Fruit fly (Drosophila melanogaster) whole organism, embryonic: ENCODE measurements around the gene Nost.
A peak's percentile ranks its signal among the peaks of the same experiment; 100 is the strongest.

ENCODE experiments used
- ATbp ChIP-seq: fragments of 200-800 bp; sonication (Bioruptor generic); optimal IDR thresholded peaks from 2 replicates; lab custom pipeline; 2017; ENCODE audit warnings: missing biosample characterization, mild to moderate bottlenecking, missing genetic modification characterization, missing genetic modification reagents
- BtbVII ChIP-seq: fragments of 200-800 bp; sonication (Bioruptor generic); optimal IDR thresholded peaks from 3 replicates; lab custom pipeline; 2017; ENCODE audit warnings: missing biosample characterization, mild to moderate bottlenecking, missing genetic modification characterization
- Bteb2 ChIP-seq: fragments of 200-800 bp; sonication (Bioruptor generic); optimal IDR thresholded peaks from 2 replicates; lab custom pipeline; 2016; ENCODE audit warnings: missing biosample characterization, missing genetic modification characterization
- CG10147 ChIP-seq: fragments of 200-800 bp; sonication (Bioruptor generic); optimal IDR thresholded peaks from 2 replicates; lab custom pipeline; 2019; ENCODE audit warnings: missing biosample characterization, mild to moderate bottlenecking, missing genetic modification characterization, moderate library complexity
- CG1024 ChIP-seq: fragments of 200-800 bp; sonication (Bioruptor generic); IDR thresholded peaks from 2 replicates; pipeline ENCODE4 v1.3.6; 2022; ENCODE audit warnings: missing biosample characterization, missing genetic modification characterization
- CG10267 ChIP-seq: fragments of 200-800 bp; sonication (Bioruptor generic); optimal IDR thresholded peaks from 2 replicates; lab custom pipeline; 2018; ENCODE audit warnings: missing biosample characterization, mild to moderate bottlenecking, missing genetic modification characterization, moderate library complexity
- CG11504 ChIP-seq: fragments of 200-800 bp; sonication (Bioruptor generic); optimal IDR thresholded peaks from 3 replicates; lab custom pipeline; 2019; ENCODE audit warnings: missing biosample characterization, mild to moderate bottlenecking, missing genetic modification characterization, moderate library complexity
- CG12391 ChIP-seq: fragments of 200-800 bp; sonication (Bioruptor generic); optimal IDR thresholded peaks from 3 replicates; lab custom pipeline; 2018; ENCODE audit warnings: missing biosample characterization, mild to moderate bottlenecking, missing genetic modification characterization, moderate library complexity
- CG13775 ChIP-seq: fragments of 200-800 bp; sonication (Bioruptor generic); optimal IDR thresholded peaks from 3 replicates; lab custom pipeline; 2017; ENCODE audit warnings: missing biosample characterization, mild to moderate bottlenecking, missing genetic modification characterization
- CG14014 ChIP-seq: fragments of 200-800 bp; sonication (Bioruptor generic); IDR thresholded peaks from 2 replicates; pipeline ENCODE4 v1.3.6; 2022; ENCODE audit warnings: missing biosample characterization, missing genetic modification characterization
- CG15269 ChIP-seq: fragments of 200-800 bp; sonication (Bioruptor generic); optimal IDR thresholded peaks from 2 replicates; lab custom pipeline; 2018; ENCODE audit warnings: missing biosample characterization, mild to moderate bottlenecking, missing genetic modification characterization, moderate library complexity
- CG16779 ChIP-seq: fragments of 200-800 bp; sonication (Bioruptor generic); IDR thresholded peaks from 2 replicates; pipeline ENCODE4 v1.3.6; 2022; ENCODE audit warnings: missing biosample characterization, missing genetic modification characterization
- CG17361 ChIP-seq: fragments of 200-800 bp; sonication (Bioruptor generic); IDR thresholded peaks from 3 replicates; pipeline ENCODE4 v1.3.6; 2022; ENCODE audit warnings: missing biosample characterization, missing genetic modification characterization
- CG18619 ChIP-seq: fragments of 200-800 bp; sonication (Bioruptor generic); optimal IDR thresholded peaks from 3 replicates; lab custom pipeline; 2017; ENCODE audit warnings: missing biosample characterization, mild to moderate bottlenecking, missing genetic modification characterization
- CG2116 ChIP-seq: fragments of 200-800 bp; sonication (Bioruptor generic); optimal IDR thresholded peaks from 3 replicates; lab custom pipeline; 2018; ENCODE audit warnings: missing biosample characterization, mild to moderate bottlenecking, missing genetic modification characterization
- CG2120 ChIP-seq: fragments of 200-800 bp; sonication (Bioruptor generic); optimal IDR thresholded peaks from 3 replicates; lab custom pipeline; 2016; ENCODE audit warnings: missing biosample characterization, missing genetic modification characterization
- CG2712 ChIP-seq: fragments of 200-800 bp; optimal IDR thresholded peaks from 3 replicates; lab custom pipeline; 2019; ENCODE audit warnings: missing biosample characterization, mild to moderate bottlenecking, missing genetic modification characterization, moderate library complexity
- CG31441 ChIP-seq: fragments of 200-800 bp; sonication (Bioruptor generic); IDR thresholded peaks from 2 replicates; pipeline ENCODE4 v1.3.6; 2022; ENCODE audit warnings: missing biosample characterization, missing genetic modification characterization
- CG32532 ChIP-seq: fragments of 200-800 bp; sonication (Bioruptor generic); IDR thresholded peaks from 2 replicates; pipeline ENCODE4 v1.3.6; 2022; ENCODE audit warnings: missing biosample characterization, missing genetic modification characterization
- CG3281 ChIP-seq: fragments of 200-800 bp; sonication (Bioruptor generic); optimal IDR thresholded peaks from 3 replicates; lab custom pipeline; 2017; ENCODE audit warnings: missing biosample characterization, mild to moderate bottlenecking, missing genetic modification characterization
- CG4424 ChIP-seq: fragments of 200-800 bp; sonication (Bioruptor generic); optimal IDR thresholded peaks from 3 replicates; lab custom pipeline; 2016; ENCODE audit warnings: missing biosample characterization, missing genetic modification characterization
- CG4730 ChIP-seq: fragments of 200-800 bp; sonication (Bioruptor generic); IDR thresholded peaks from 2 replicates; pipeline ENCODE4 v1.3.6; 2022; ENCODE audit warnings: missing biosample characterization, missing genetic modification characterization
- CG7357 ChIP-seq: fragments of 200-800 bp; sonication (Bioruptor generic); IDR thresholded peaks from 3 replicates; pipeline ENCODE4 v1.3.6; 2022; ENCODE audit warnings: missing biosample characterization, missing genetic modification characterization
- CG7839 ChIP-seq: fragments of 200-800 bp; sonication (Bioruptor generic); optimal IDR thresholded peaks from 3 replicates; lab custom pipeline; 2018; ENCODE audit warnings: missing biosample characterization, mild to moderate bottlenecking, missing genetic modification characterization, moderate library complexity
- CG9727 ChIP-seq: fragments of 200-800 bp; sonication (Bioruptor generic); optimal IDR thresholded peaks from 3 replicates; lab custom pipeline; 2017; ENCODE audit warnings: missing biosample characterization, mild to moderate bottlenecking, missing genetic modification characterization
- CoRest ChIP-seq: fragments of 200-800 bp; sonication (Bioruptor generic); optimal IDR thresholded peaks from 3 replicates; lab custom pipeline; 2018; ENCODE audit warnings: missing biosample characterization, mild to moderate bottlenecking, missing genetic modification characterization, moderate library complexity
- Dbx ChIP-seq: fragments of 200-800 bp; sonication (Bioruptor generic); IDR thresholded peaks from 3 replicates; pipeline ENCODE4 v1.3.6; 2022; ENCODE audit warnings: missing biosample characterization, missing genetic modification characterization
- Dref ChIP-seq: fragments of 200-800 bp; sonication (Bioruptor generic); IDR thresholded peaks from 2 replicates; pipeline ENCODE4 v1.3.6; 2022; ENCODE audit warnings: missing biosample characterization, missing genetic modification characterization
- Hmr ChIP-seq: fragments of 200-800 bp; sonication (Bioruptor generic); optimal IDR thresholded peaks from 3 replicates; lab custom pipeline; 2017; ENCODE audit warnings: mild to moderate bottlenecking, missing biosample characterization, missing genetic modification reagents, missing genetic modification characterization
- NK7.1 ChIP-seq: fragments of 200-800 bp; sonication (Bioruptor generic); optimal IDR thresholded peaks from 3 replicates; lab custom pipeline; 2016; ENCODE audit warnings: missing biosample characterization, missing genetic modification characterization
- Oaz ChIP-seq: fragments of 200-800 bp; sonication (Bioruptor generic); IDR thresholded peaks from 2 replicates; pipeline ENCODE4 v1.3.6; 2022; ENCODE audit warnings: missing biosample characterization, missing genetic modification characterization
- Rfx ChIP-seq: fragments of 200-800 bp; sonication (Bioruptor generic); IDR thresholded peaks from 2 replicates; pipeline ENCODE4 v1.3.6; 2022; ENCODE audit warnings: missing biosample characterization, missing genetic modification characterization
- ara ChIP-seq: fragments of 200-800 bp; sonication (Bioruptor generic); IDR thresholded peaks from 2 replicates; pipeline ENCODE4 v1.3.6; 2022; ENCODE audit warnings: missing biosample characterization, missing genetic modification characterization
- emc ChIP-seq: fragments of 200-800 bp; sonication (Bioruptor generic); optimal IDR thresholded peaks from 2 replicates; lab custom pipeline; 2016; ENCODE audit warnings: missing biosample characterization, missing genetic modification characterization
- exex ChIP-seq: fragments of 200-800 bp; sonication (Bioruptor generic); optimal IDR thresholded peaks from 4 replicates; lab custom pipeline; 2018; ENCODE audit warnings: missing biosample characterization, mild to moderate bottlenecking, missing genetic modification characterization, moderate library complexity
- fd96Cb ChIP-seq: fragments of 200-800 bp; sonication (Bioruptor generic); optimal IDR thresholded peaks from 2 replicates; lab custom pipeline; 2018; ENCODE audit warnings: missing biosample characterization, mild to moderate bottlenecking, missing genetic modification characterization, moderate library complexity
- ind ChIP-seq: fragments of 200-800 bp; sonication (Bioruptor generic); optimal IDR thresholded peaks from 3 replicates; lab custom pipeline; 2016; ENCODE audit warnings: missing biosample characterization, missing genetic modification characterization
- klu ChIP-seq: fragments of 200-800 bp; sonication (Bioruptor generic); IDR thresholded peaks from 2 replicates; pipeline ENCODE4 v1.3.6; 2022; ENCODE audit warnings: missing biosample characterization, missing genetic modification characterization
- lilli ChIP-seq: fragments of 200-800 bp; sonication (Bioruptor generic); optimal IDR thresholded peaks from 3 replicates; lab custom pipeline; 2016; ENCODE audit warnings: missing biosample characterization, missing genetic modification characterization
- mld ChIP-seq: fragments of 200-800 bp; sonication (Bioruptor generic); IDR thresholded peaks from 3 replicates; pipeline ENCODE4 v1.3.6; 2022; ENCODE audit warnings: missing biosample characterization, missing genetic modification characterization; ENCODE audit not compliant: partially characterized antibody
- nmo ChIP-seq: fragments of 200-800 bp; sonication (Bioruptor generic); optimal IDR thresholded peaks from 2 replicates; lab custom pipeline; 2018; ENCODE audit warnings: missing biosample characterization, mild to moderate bottlenecking, missing genetic modification characterization, moderate library complexity
- pan ChIP-seq, 4 experiments: fragments of >200 bp in 3 of 4; fragments of 200-800 bp in 1 of 4; sonication (Bioruptor generic) in 1 of 4; optimal IDR thresholded peaks in 3 of 4; IDR thresholded peaks in 1 of 4; 2 replicates each; pipeline versions ENCODE4 v1.3.6 to Lab custom; 2017 to 2022; ENCODE audit warnings: missing biosample characterization in 2 of 4, missing genetic modification characterization in 2 of 4, mixed read lengths in 1 of 4
- peb ChIP-seq: fragments of 200-800 bp; sonication (Bioruptor generic); IDR thresholded peaks from 2 replicates; pipeline ENCODE4 v1.3.6; 2022; ENCODE audit warnings: missing biosample characterization, missing genetic modification characterization
- row ChIP-seq: fragments of 200-800 bp; sonication (Bioruptor generic); IDR thresholded peaks from 3 replicates; pipeline ENCODE4 v1.3.6; 2022; ENCODE audit warnings: missing biosample characterization, missing genetic modification characterization
- run ChIP-seq: fragments of 200-800 bp; sonication (Bioruptor generic); optimal IDR thresholded peaks from 3 replicates; lab custom pipeline; 2018; ENCODE audit warnings: missing biosample characterization, mild to moderate bottlenecking, missing genetic modification characterization
- sens ChIP-seq: fragments of 200-800 bp; sonication (Bioruptor generic); peaks from one replicate; lab custom pipeline; 2016; ENCODE audit warnings: missing biosample characterization, missing genetic modification characterization
- seq ChIP-seq: fragments of 200-800 bp; sonication (Bioruptor generic); IDR thresholded peaks from 2 replicates; pipeline ENCODE4 v1.3.6; 2022; ENCODE audit warnings: missing biosample characterization, missing genetic modification characterization
- sob ChIP-seq: fragments of 200-800 bp; sonication (Bioruptor generic); IDR thresholded peaks from 2 replicates; pipeline ENCODE4 v1.3.6; 2022; ENCODE audit warnings: missing biosample characterization, missing genetic modification characterization
- ssp ChIP-seq: fragments of 200-800 bp; sonication (Bioruptor generic); IDR thresholded peaks from 2 replicates; pipeline ENCODE4 v1.3.6; 2022; ENCODE audit warnings: missing biosample characterization, missing genetic modification characterization
- ttk ChIP-seq: fragments of 200-800 bp; sonication (Bioruptor generic); IDR thresholded peaks from 2 replicates; pipeline ENCODE4 v2.1.2; 2022; ENCODE audit warnings: missing biosample characterization, missing genetic modification characterization

Gene Nost

DNA sequence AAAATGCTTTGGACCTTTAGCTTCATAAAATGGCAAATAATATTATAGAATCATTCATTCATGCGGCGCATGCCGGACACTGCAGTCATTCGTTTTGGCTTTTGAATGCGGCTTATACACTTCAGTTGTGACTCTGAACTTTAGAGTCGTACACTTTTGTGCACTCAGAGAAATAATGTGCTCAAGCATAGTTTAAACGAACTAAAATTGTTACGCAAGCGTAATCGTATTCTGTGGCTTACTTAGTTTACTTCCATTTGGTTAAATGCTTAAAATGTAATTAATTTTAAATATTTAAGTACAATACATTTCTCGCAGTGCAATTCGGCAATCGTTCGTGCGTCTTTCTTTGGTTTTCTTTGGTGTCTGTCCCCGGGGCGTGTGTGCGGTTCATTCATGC lies 25.7 kb upstream of the Nost start:
- TF ChIP-seq CG17361 (GFP tag; lab: Robert Waterston, UW) (0 out of 3 replicates have a peak, but pooled peaks have one; percentile 37), CG11504 (peak; percentile 65), CG1024 (GFP tag; lab: Robert Waterston, UW) (no peak), CG4730 (peak; percentile 23; the same call in 1 of the 2 replicates), sob (GFP tag; lab: Robert Waterston, UW) (peak; percentile 50; the same call in 1 of the 2 replicates), pan (optimal IDR thresholded peaks at IDR 0.05; lab: Kevin White, UChicago) (no peak), pan (GFP tag; optimal IDR thresholded peaks at IDR 0.05 in 1 of 2, IDR thresholded peaks at IDR 0.05 in 1 of 2) (peak in 1 of 2 experiments; percentile 58), CG4424 (GFP tag; lab: Kevin White, UChicago) (peak; percentile 8), NK7.1 (GFP tag; lab: Kevin White, UChicago) (no peak), CG2120 (GFP tag; lab: Kevin White, UChicago) (peak; percentile 24), CG7839 (peak; percentile 64), CG15269 (tag; lab: Kevin White, UChicago) (peak; percentile 49), Bteb2 (GFP tag; lab: Kevin White, UChicago) (no peak), exex (tag; lab: Kevin White, UChicago) (no peak), ssp (GFP tag; lab: Robert Waterston, UW) (no peak), row (GFP tag; lab: Robert Waterston, UW) (peak; percentile 63), klu (0 out of 2 replicates have a peak, but pooled peaks have one; percentile 10), run (tag; lab: Kevin White, UChicago) (no peak), CG13775 (GFP tag; lab: Kevin White, UChicago) (peak; percentile 16), CG31441 (GFP tag; lab: Robert Waterston, UW) (0 out of 2 replicates have a peak, but pooled peaks have one; percentile 30), ttk (GFP tag; lab: Robert Waterston, UW) (0 out of 2 replicates have a peak, but pooled peaks have one; percentile 21), CG2712 (tag; lab: Kevin White, UChicago) (peak; percentile 27), nmo (GFP tag; lab: Kevin White, UChicago) (peak; percentile 39), sens (peak; percentile 13), ind (GFP tag; lab: Kevin White, UChicago) (peak; percentile 35), fd96Cb (tag; lab: Kevin White, UChicago) (peak; percentile 32), Hmr (GFP tag; lab: Kevin White, UChicago) (peak; percentile 56), emc (no peak), CG10267 (tag; lab: Kevin White, UChicago) (peak; percentile 1), CG3281 (GFP tag; lab: Kevin White, UChicago) (peak; percentile 57), CG7357 (GFP tag; lab: Robert Waterston, UW) (0 out of 3 replicates have a peak, but pooled peaks have one; percentile 28), peb (no peak), CG16779 (no peak), CG18619 (peak; percentile 12), ATbp (GFP tag; lab: Kevin White, UChicago) (peak; percentile 4), lilli (GFP tag; lab: Kevin White, UChicago) (peak; percentile 20), ara (GFP tag; lab: Robert Waterston, UW) (peak; percentile 38; the same call in 1 of the 2 replicates), Rfx (GFP tag; lab: Robert Waterston, UW) (peak; percentile 63), CG2116 (GFP tag; lab: Kevin White, UChicago) (no peak), CoRest (tag; lab: Kevin White, UChicago) (peak; percentile 36), mld (no peak), BtbVII (GFP tag; lab: Kevin White, UChicago) (peak; percentile 32), seq (GFP tag; lab: Robert Waterston, UW) (peak; percentile 43; the same call in 1 of the 2 replicates), Oaz (GFP tag; lab: Robert Waterston, UW) (0 out of 2 replicates have a peak, but pooled peaks have one; percentile 33), CG12391 (tag; lab: Kevin White, UChicago) (peak; percentile 40), CG9727 (GFP tag; lab: Kevin White, UChicago) (peak; percentile 48), CG10147 (GFP tag; lab: Kevin White, UChicago) (peak; percentile 51), CG32532 (GFP tag; lab: Robert Waterston, UW) (peak; percentile 42), Dbx (GFP tag; lab: Robert Waterston, UW) (0 out of 3 replicates have a peak, but pooled peaks have one; percentile 24), Dref (GFP tag; lab: Robert Waterston, UW) (no peak), CG14014 (GFP tag; lab: Robert Waterston, UW) (peak; percentile 34; the same call in 1 of the 2 replicates)
